Worm (Caenorhabditis elegans) whole organism, mixed stage, embryonic: ENCODE results near the gene F08B4.8.

Experiments used
- lsy-2 ChIP-seq: fragments of 150-350 bp; optimal IDR thresholded peaks from 2 replicates; lab custom pipeline; 2014; ENCODE audit warnings: missing biosample characterization, missing genetic modification characterization
- sem-2 ChIP-seq: fragments of 200-800 bp; sonication (Bioruptor generic); optimal IDR thresholded peaks from 2 replicates; lab custom pipeline; 2018; ENCODE audit warnings: mild to moderate bottlenecking, missing genetic modification characterization, missing compliant biosample characterization

DNA sequence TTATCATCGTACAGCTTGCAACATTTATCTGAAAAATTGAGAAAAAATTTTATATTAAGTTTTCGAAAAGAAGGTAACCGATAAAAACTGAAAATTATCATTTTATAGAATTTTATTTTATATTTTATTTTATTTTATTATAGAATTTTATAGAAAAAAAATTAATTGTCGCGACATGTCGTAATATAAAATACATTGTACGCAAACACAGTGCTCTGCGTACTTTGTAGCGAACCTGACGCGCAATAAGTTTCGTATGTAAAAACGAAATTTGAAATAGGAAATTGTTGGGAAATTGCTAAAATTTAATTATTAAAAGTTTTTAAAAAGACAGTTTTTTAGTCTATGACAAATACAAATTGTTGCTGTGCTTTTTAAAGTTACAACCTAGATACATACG is 14.1 kb downstream of the F08B4.8 start, which contains the start of the genes hst-1 and ints-6:
- no peak for TF ChIP-seq sem-2 (GFP tag; lab: Kevin White, UChicago)
- no peak for TF ChIP-seq lsy-2 (tag; lab: Kevin White, UChicago)
